Worm (Caenorhabditis elegans) whole organism, early embryonic: ENCODE results near the gene imph-1.

Experiments
- B0310.2 ChIP-seq: sonication (generic microtip); optimal IDR thresholded peaks from 2 replicates; lab custom pipeline; 2016; ENCODE audit warnings: mild to moderate bottlenecking, missing genetic modification characterization, missing compliant biosample characterization
- F13C5.2 ChIP-seq: sonication (generic microtip); optimal IDR thresholded peaks from 2 replicates; lab custom pipeline; 2017; ENCODE audit warnings: mild to moderate bottlenecking, missing genetic modification characterization, inconsistent platforms, missing compliant biosample characterization
- aly-1 ChIP-seq: sonication (generic microtip); optimal IDR thresholded peaks from 2 replicates; lab custom pipeline; 2016; ENCODE audit warnings: missing genetic modification characterization, missing compliant biosample characterization
- ama-1 ChIP-seq: fragments of 150-350 bp; optimal IDR thresholded peaks from 2 replicates; lab custom pipeline; 2014
- ceh-13 ChIP-seq: fragments of 200-800 bp; sonication (Bioruptor generic); optimal IDR thresholded peaks from 2 replicates; lab custom pipeline; 2018; ENCODE audit warnings: mild to moderate bottlenecking, missing genetic modification characterization, missing compliant biosample characterization
- ceh-36 ChIP-seq: sonication (generic microtip); optimal IDR thresholded peaks from 2 replicates; lab custom pipeline; 2016; ENCODE audit warnings: missing genetic modification characterization, inconsistent platforms, missing compliant biosample characterization
- ets-7 ChIP-seq: sonication (generic microtip); optimal IDR thresholded peaks from 2 replicates; lab custom pipeline; 2016; ENCODE audit warnings: missing genotype, missing genetic modification characterization, missing compliant biosample characterization
- flt-1 ChIP-seq: fragments of 200-800 bp; sonication (Bioruptor generic); IDR thresholded peaks from 2 replicates; pipeline ENCODE4 v1.3.6; 2022; ENCODE audit warnings: missing genetic modification characterization, missing compliant biosample characterization
- hmbx-1 ChIP-seq: sonication (generic microtip); optimal IDR thresholded peaks from 2 replicates; lab custom pipeline; 2016; ENCODE audit warnings: mild to moderate bottlenecking, missing genetic modification characterization, missing compliant biosample characterization
- hmg-4 ChIP-seq: fragments of 200-800 bp; sonication (Bioruptor generic); optimal IDR thresholded peaks from 2 replicates; lab custom pipeline; 2018; ENCODE audit warnings: mild to moderate bottlenecking, missing genetic modification characterization, missing compliant biosample characterization
- hnd-1 ChIP-seq: sonication (generic microtip); optimal IDR thresholded peaks from 2 replicates; lab custom pipeline; 2016; ENCODE audit warnings: missing genetic modification characterization, missing compliant biosample characterization
- pes-1 ChIP-seq: fragments of 200-800 bp; sonication (Bioruptor generic); IDR thresholded peaks from 2 replicates; pipeline ENCODE4 v1.3.6; 2022; ENCODE audit warnings: missing genetic modification reagents, missing genetic modification characterization, missing compliant biosample characterization
- scrt-1 ChIP-seq: fragments of 200-800 bp; sonication (Bioruptor generic); IDR thresholded peaks from 2 replicates; pipeline ENCODE4 v1.3.6; 2022; ENCODE audit warnings: missing genetic modification characterization, missing compliant biosample characterization
- sea-1 ChIP-seq: fragments of 200-800 bp; sonication (Bioruptor generic); conservative IDR thresholded peaks from 2 replicates; pipeline ENCODE4 v1.3.6; 2022; ENCODE audit warnings: missing genetic modification characterization, missing compliant biosample characterization
- tbx-11 ChIP-seq: fragments of 200-800 bp; sonication (Bioruptor generic); IDR thresholded peaks from 2 replicates; pipeline ENCODE4 v1.3.6; 2022; ENCODE audit warnings: missing genetic modification characterization, missing compliant biosample characterization
- tbx-37 ChIP-seq: fragments of 200-800 bp; sonication (Bioruptor generic); conservative IDR thresholded peaks from 2 replicates; pipeline ENCODE4 v1.3.6; 2022; ENCODE audit warnings: missing genetic modification reagents, missing genetic modification characterization, missing compliant biosample characterization
- tra-4 ChIP-seq: sonication (generic microtip); optimal IDR thresholded peaks from 2 replicates; lab custom pipeline; 2017; ENCODE audit warnings: missing genetic modification characterization, missing compliant biosample characterization

imph-1 gene

DNA sequence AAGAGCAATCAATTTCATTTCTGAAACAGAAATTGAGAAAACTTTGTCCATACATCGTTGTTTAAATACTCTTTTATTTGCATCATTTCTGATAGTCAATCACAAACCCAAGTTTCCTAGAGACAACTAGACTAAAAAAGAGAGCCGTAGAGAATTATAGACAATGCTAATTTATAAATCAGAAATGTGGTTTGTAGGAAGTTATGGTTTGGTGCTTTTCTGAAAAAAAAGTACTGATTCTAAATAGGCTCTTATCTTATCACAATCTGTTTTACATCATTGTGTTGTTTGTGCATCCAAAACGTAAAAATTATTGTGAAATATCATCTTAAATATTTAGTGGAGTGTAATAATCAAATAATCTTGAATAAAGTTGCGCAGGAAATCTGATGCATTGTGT is 12.8 kb upstream of the imph-1 start, which contains the start of gene ugt-62:
Gene ugt-62 (minus strand): TSS at position 20 of the 400 bp plus-strand sequence.
- no peak for TF ChIP-seq ets-7 (tag; lab: Kevin White, UChicago)
- no peak for TF ChIP-seq hnd-1 (tag; lab: Kevin White, UChicago)
- no peak for TF ChIP-seq B0310.2 (tag; lab: Kevin White, UChicago)
- no peak for TF ChIP-seq F13C5.2 (tag; lab: Kevin White, UChicago)
- TF ChIP-seq pes-1 (GFP tag; lab: Robert Waterston, UW), result no peak
- no peak for TF ChIP-seq hmg-4 (GFP tag; lab: Kevin White, UChicago)
- TF ChIP-seq hmbx-1 (tag; lab: Kevin White, UChicago), result no peak
- no peak for TF ChIP-seq tbx-11 (GFP tag; lab: Robert Waterston, UW)
- no peak for TF ChIP-seq ceh-36
- no peak for TF ChIP-seq sea-1 (GFP tag; lab: Robert Waterston, UW)
- no peak for TF ChIP-seq ceh-13 (GFP tag; lab: Kevin White, UChicago)
- TF ChIP-seq tbx-37 (GFP tag; lab: Robert Waterston, UW), result no peak
- TF ChIP-seq tra-4 (tag; lab: Kevin White, UChicago), result no peak
- TF ChIP-seq ama-1 (lab: Kevin White, UChicago), result no peak
- TF ChIP-seq flt-1 (GFP tag; lab: Robert Waterston, UW), result no peak

- TF ChIP-seq F13C5.2 (tag; lab: Kevin White, UChicago) (peak; percentile 38), scrt-1 (GFP tag; lab: Robert Waterston, UW) (no peak), hnd-1 (tag; lab: Kevin White, UChicago) (peak; percentile 18), B0310.2 (tag; lab: Kevin White, UChicago) (no peak), flt-1 (GFP tag; lab: Robert Waterston, UW) (peak; percentile 30; the same call in 1 of the 2 replicates), pes-1 (GFP tag; lab: Robert Waterston, UW) (no peak)
Observed at ce11 chrIII:4542362-4542931, 11.0 kb upstream of the imph-1 start, which contains the start of the genes mrps-34 and cisd-3.1. mrps-34 (minus strand) TSS chrIII:4542452. cisd-3.1 (plus strand) TSS chrIII:4542881.

ce11 chrIII:4544959-4545358 is 8.5 kb upstream of the imph-1 start, which contains the start of gene M88.3:
M88.3 (minus strand) TSS chrIII:4545059.
- TF ChIP-seq ceh-36, result no peak
- no peak for TF ChIP-seq F13C5.2 (tag; lab: Kevin White, UChicago)
- no peak for TF ChIP-seq B0310.2 (tag; lab: Kevin White, UChicago)
- TF ChIP-seq pes-1 (GFP tag; lab: Robert Waterston, UW), result no peak
- TF ChIP-seq scrt-1 (GFP tag; lab: Robert Waterston, UW), result no peak
- no peak for TF ChIP-seq ama-1 (lab: Kevin White, UChicago)
- no peak for TF ChIP-seq hnd-1 (tag; lab: Kevin White, UChicago)
- TF ChIP-seq sea-1 (GFP tag; lab: Robert Waterston, UW), result no peak
- no peak for TF ChIP-seq tra-4 (tag; lab: Kevin White, UChicago)
- no peak for TF ChIP-seq hmbx-1 (tag; lab: Kevin White, UChicago)
- no peak for TF ChIP-seq flt-1 (GFP tag; lab: Robert Waterston, UW)
- no peak for TF ChIP-seq tbx-37 (GFP tag; lab: Robert Waterston, UW)
- TF ChIP-seq ets-7 (tag; lab: Kevin White, UChicago), result no peak
- TF ChIP-seq hmg-4 (GFP tag; lab: Kevin White, UChicago), result no peak
- no peak for TF ChIP-seq ceh-13 (GFP tag; lab: Kevin White, UChicago)
- no peak for TF ChIP-seq aly-1 (tag; lab: Kevin White, UChicago)
- TF ChIP-seq tbx-11 (GFP tag; lab: Robert Waterston, UW), result no peak

- no peak for TF ChIP-seq F13C5.2 (tag; lab: Kevin White, UChicago)
- no peak for TF ChIP-seq hnd-1 (tag; lab: Kevin White, UChicago)
- TF ChIP-seq ama-1 (lab: Kevin White, UChicago), result no peak
- TF ChIP-seq B0310.2 (tag; lab: Kevin White, UChicago), result no peak
- no peak for TF ChIP-seq tra-4 (tag; lab: Kevin White, UChicago)
- TF ChIP-seq hmg-4 (GFP tag; lab: Kevin White, UChicago), result no peak
- no peak for TF ChIP-seq ceh-36
- no peak for TF ChIP-seq ets-7 (tag; lab: Kevin White, UChicago)
- TF ChIP-seq hmbx-1 (tag; lab: Kevin White, UChicago), result no peak
- no peak for TF ChIP-seq tbx-37 (GFP tag; lab: Robert Waterston, UW)
- no peak for TF ChIP-seq aly-1 (tag; lab: Kevin White, UChicago)
- TF ChIP-seq flt-1 (GFP tag; lab: Robert Waterston, UW), result no peak
- TF ChIP-seq pes-1 (GFP tag; lab: Robert Waterston, UW), result no peak
Observed at ce11 chrIII:4548739-4549138, 4.7 kb upstream of the imph-1 start, which contains the start of gene M88.4. M88.4 (plus strand) TSS chrIII:4549039.

- TF ChIP-seq tbx-11 (GFP tag; lab: Robert Waterston, UW), result no peak
- no peak for TF ChIP-seq hnd-1 (tag; lab: Kevin White, UChicago)
- no peak for TF ChIP-seq tra-4 (tag; lab: Kevin White, UChicago)
- TF ChIP-seq ets-7 (tag; lab: Kevin White, UChicago), result no peak
- no peak for TF ChIP-seq hmg-4 (GFP tag; lab: Kevin White, UChicago)
- TF ChIP-seq ceh-13 (GFP tag; lab: Kevin White, UChicago), result no peak
- no peak for TF ChIP-seq ceh-36
- no peak for TF ChIP-seq F13C5.2 (tag; lab: Kevin White, UChicago)
- TF ChIP-seq B0310.2 (tag; lab: Kevin White, UChicago), result no peak
- no peak for TF ChIP-seq aly-1 (tag; lab: Kevin White, UChicago)
- no peak for TF ChIP-seq flt-1 (GFP tag; lab: Robert Waterston, UW)
- no peak for TF ChIP-seq hmbx-1 (tag; lab: Kevin White, UChicago)
- no peak for TF ChIP-seq ama-1 (lab: Kevin White, UChicago)
- no peak for TF ChIP-seq scrt-1 (GFP tag; lab: Robert Waterston, UW)
- TF ChIP-seq pes-1 (GFP tag; lab: Robert Waterston, UW), result no peak
- TF ChIP-seq tbx-37 (GFP tag; lab: Robert Waterston, UW), result no peak
- TF ChIP-seq sea-1 (GFP tag; lab: Robert Waterston, UW), result no peak
Observed at ce11 chrIII:4551963-4552362, 1.5 kb upstream of the imph-1 start.

DNA sequence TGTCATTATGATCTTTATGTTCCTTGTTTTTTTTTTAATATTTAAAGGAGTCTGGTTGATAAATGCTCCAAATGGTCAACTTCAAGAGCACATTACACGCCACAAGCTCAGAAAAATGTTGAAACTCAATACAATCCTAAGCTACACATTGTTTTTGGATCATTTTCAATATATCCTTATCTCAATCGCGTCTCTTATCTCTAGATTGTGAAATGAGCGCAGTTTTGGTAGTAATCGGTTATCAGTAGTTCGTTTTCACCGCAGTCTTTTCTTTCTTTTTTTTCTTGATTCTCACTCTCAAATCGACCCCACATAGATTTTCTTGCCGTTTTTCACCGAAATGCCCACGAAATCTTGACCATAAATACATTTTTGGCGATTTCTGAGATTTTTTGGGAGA is 544 bp upstream of the imph-1 start:
- no peak for TF ChIP-seq hmg-4 (GFP tag; lab: Kevin White, UChicago)
